Worm (Caenorhabditis elegans): ENCODE measurements around the gene R05G6.10.

- TF ChIP-seq ztf-29 (GFP tag; IDR thresholded peaks at IDR 0.05) (no peak), ref-1 (GFP tag; conservative IDR thresholded peaks at IDR 0.05) (no peak), T22C8.4 (GFP tag; IDR thresholded peaks at IDR 0.05) (no peak), klf-2 (GFP tag; conservative IDR thresholded peaks at IDR 0.05) (no peak)
Measured at ce11 chrIV:7556265-7556866, 14.0 kb upstream of the R05G6.10 start, which contains the start of the genes F49E8.7, F49E8.8 and nprl-2.

Data from whole organism, midembryonic.